Fruit fly (Drosophila melanogaster): ENCODE measurements around the gene Asciz.

Gene Asciz

dm6 chr3L:3192912-3193311 is 26.9 kb upstream of the Asciz start, which contains the start of gene Hsp83 (continued):
- TF ChIP-seq CG12391 (tag; optimal IDR thresholded peaks at IDR 0.05) = peak; percentile 95
- TF ChIP-seq dpn (GFP tag; optimal IDR thresholded peaks at IDR 0.05) = peak; percentile 85 to 94
- peak; percentile 97 for TF ChIP-seq sens-2 (GFP tag; IDR thresholded peaks at IDR 0.05)
- peak; percentile 99 for TF ChIP-seq CG18599 (GFP tag; optimal IDR thresholded peaks at IDR 0.05)
- TF ChIP-seq CG10147 (GFP tag; optimal IDR thresholded peaks at IDR 0.05) = peak; percentile 88
- TF ChIP-seq ems (GFP tag; optimal IDR thresholded peaks at IDR 0.05) = peak; percentile 92
- peak; percentile 83 for TF ChIP-seq gsb (GFP tag; IDR thresholded peaks at IDR 0.05)
- TF ChIP-seq CG7839 (tag; optimal IDR thresholded peaks at IDR 0.05) = peak; percentile 91
- TF ChIP-seq CG10565 (GFP tag; optimal IDR thresholded peaks at IDR 0.05) = peak; percentile 60
- peak; percentile 98 for TF ChIP-seq CG18619 (GFP tag; optimal IDR thresholded peaks at IDR 0.05)
- peak; percentile 90 for TF ChIP-seq CG14014 (GFP tag; IDR thresholded peaks at IDR 0.05)
- peak; percentile 81 for TF ChIP-seq Nf-YB (GFP tag; optimal IDR thresholded peaks at IDR 0.05)
- TF ChIP-seq da (GFP tag; optimal IDR thresholded peaks at IDR 0.05) = peak; percentile 88
- peak; percentile 86 for TF ChIP-seq fu2 (GFP tag; optimal IDR thresholded peaks at IDR 0.05)
- TF ChIP-seq Kr (GFP tag; optimal IDR thresholded peaks at IDR 0.05) = peak; percentile 94
- TF ChIP-seq Xrp1 (GFP tag; IDR thresholded peaks at IDR 0.05) = peak; percentile 71
- no peak for TF ChIP-seq Dfd (GFP tag; optimal IDR thresholded peaks at IDR 0.05)
- TF ChIP-seq dysf (GFP tag; IDR thresholded peaks at IDR 0.05) = peak; percentile 89
- TF ChIP-seq CG6683 (GFP tag; optimal IDR thresholded peaks at IDR 0.05) = peak; percentile 97
- TF ChIP-seq so (GFP tag; IDR thresholded peaks at IDR 0.05) = peak; percentile 95
- peak; percentile 97 for TF ChIP-seq CG13894 (tag; optimal IDR thresholded peaks at IDR 0.05)
- peak; percentile 0; the same call in 1 of the 2 replicates for TF ChIP-seq unc-4 (GFP tag; IDR thresholded peaks at IDR 0.05; ENCODE audit: partially characterized antibody)
- no peak; the same call in 1 of the 2 replicates for TF ChIP-seq Dref (GFP tag; IDR thresholded peaks at IDR 0.05)
- peak; percentile 95 for TF ChIP-seq Dad (GFP tag; optimal IDR thresholded peaks at IDR 0.05)
- peak; percentile 79 for TF ChIP-seq mam (GFP tag; optimal IDR thresholded peaks at IDR 0.05)
- TF ChIP-seq CG3838 (GFP tag; optimal IDR thresholded peaks at IDR 0.05) = peak; percentile 52
- peak; percentile 85 for TF ChIP-seq gsb-n (tag; optimal IDR thresholded peaks at IDR 0.05)
- peak; percentile 92 for TF ChIP-seq Nf-YA (GFP tag; IDR thresholded peaks at IDR 0.05)
- TF ChIP-seq CG10462 (GFP tag; optimal IDR thresholded peaks at IDR 0.05) = peak; percentile 80
- TF ChIP-seq CG9817 (tag; optimal IDR thresholded peaks at IDR 0.05) = peak; percentile 88
- peak; percentile 55; the same call in 2 of the 4 replicates for TF ChIP-seq Gug (GFP tag; IDR thresholded peaks at IDR 0.05)
- peak; percentile 55; the same call in 1 of the 2 replicates for TF ChIP-seq MBD-R2 (GFP tag; IDR thresholded peaks at IDR 0.05)
- TF ChIP-seq gcm2 (GFP tag; optimal IDR thresholded peaks at IDR 0.05) = peak; percentile 92
- peak; percentile 93 for TF ChIP-seq CG14965 (GFP tag; optimal IDR thresholded peaks at IDR 0.05; ENCODE audit: borderline replicate concordance)
- TF ChIP-seq Bteb2 (GFP tag; optimal IDR thresholded peaks at IDR 0.05) = peak; percentile 90
- TF ChIP-seq ewg (GFP tag; optimal IDR thresholded peaks at IDR 0.05) = peak; percentile 88
- TF ChIP-seq odd (GFP tag; optimal IDR thresholded peaks at IDR 0.05) = peak; percentile 99
- peak; percentile 36 for TF ChIP-seq CG15696 (tag; optimal IDR thresholded peaks at IDR 0.05)
- peak; percentile 89 for TF ChIP-seq salm (tag; optimal IDR thresholded peaks at IDR 0.05)
- peak; percentile 95 for TF ChIP-seq CG11398 (GFP tag; optimal IDR thresholded peaks at IDR 0.05)
- TF ChIP-seq repo (GFP tag; optimal IDR thresholded peaks at IDR 0.05) = peak; percentile 94
- peak; percentile 95 for TF ChIP-seq CG17359 (tag; optimal IDR thresholded peaks at IDR 0.05)
- TF ChIP-seq CG2199 (GFP tag; IDR thresholded peaks at IDR 0.05) = peak; percentile 75; the same call in 1 of the 3 replicates
- peak; percentile 95 for TF ChIP-seq org-1 (GFP tag; optimal IDR thresholded peaks at IDR 0.05)
- peak; percentile 88 for TF ChIP-seq dati (GFP tag; IDR thresholded peaks at IDR 0.05)
- peak; percentile 82; the same call in 2 of the 3 replicates for TF ChIP-seq B-H1 (GFP tag; IDR thresholded peaks at IDR 0.05)
- peak; percentile 99 for TF ChIP-seq CG6854 (GFP tag; optimal IDR thresholded peaks at IDR 0.05)
- peak; percentile 98 for TF ChIP-seq CG4707 (GFP tag; optimal IDR thresholded peaks at IDR 0.05)
- no peak for TF ChIP-seq Hr39 (optimal IDR thresholded peaks at IDR 0.05)
- TF ChIP-seq CG4617 (GFP tag; optimal IDR thresholded peaks at IDR 0.05; ENCODE audit: borderline replicate concordance) = peak; percentile 58
- peak; percentile 94 for TF ChIP-seq Sox100B (GFP tag; optimal IDR thresholded peaks at IDR 0.05)
